Worm (Caenorhabditis elegans): ENCODE data around the gene str-227.

ce11 chrV:3484702-3485101, 33.3 kb upstream of the str-227 start, which contains the start of gene srbc-33:
- TF ChIP-seq die-1 (tag; optimal IDR thresholded peaks at IDR 0.05): no peak
- no peak for TF ChIP-seq dox-1 (GFP tag; IDR thresholded peaks at IDR 0.05)
- no peak for TF ChIP-seq F55B11.4 (tag; optimal IDR thresholded peaks at IDR 0.05; ENCODE audit: borderline replicate concordance, insufficient read depth)
